Worm (Caenorhabditis elegans): Measurements from ENCODE around the gene ins-37.
A peak's percentile ranks its signal among the peaks of the same experiment; 100 is the strongest.

Gene ins-37

ce11 chrII:13813950-13814349 is 22.0 kb downstream of the ins-37 start:
- TF ChIP-seq pat-9 (tag; optimal IDR thresholded peaks at IDR 0.05), result no peak
- no peak for TF ChIP-seq ets-4 (tag; optimal IDR thresholded peaks at IDR 0.05)
- no peak for TF ChIP-seq odd-2 (tag; optimal IDR thresholded peaks at IDR 0.05)
- TF ChIP-seq hlh-30 (tag; optimal IDR thresholded peaks at IDR 0.05; ENCODE audit: insufficient read depth), result no peak
- no peak for TF ChIP-seq ceh-31 (tag; optimal IDR thresholded peaks at IDR 0.05)
- no peak for TF ChIP-seq ttx-3 (tag; optimal IDR thresholded peaks at IDR 0.05)
- no peak for TF ChIP-seq mec-3 (tag; optimal IDR thresholded peaks at IDR 0.05; ENCODE audit: borderline replicate concordance)
- no peak for TF ChIP-seq fkh-6 (tag; optimal IDR thresholded peaks at IDR 0.05)
- TF ChIP-seq pros-1 (tag; optimal IDR thresholded peaks at IDR 0.05), result no peak
- no peak for TF ChIP-seq nhr-232 (tag; optimal IDR thresholded peaks at IDR 0.05)
- no peak for TF ChIP-seq dve-1 (tag; optimal IDR thresholded peaks at IDR 0.05)
- TF ChIP-seq ceh-45 (GFP tag; IDR thresholded peaks at IDR 0.05), result no peak
- TF ChIP-seq madf-2 (tag; optimal IDR thresholded peaks at IDR 0.05), result no peak
- TF ChIP-seq npax-4 (tag; optimal IDR thresholded peaks at IDR 0.05), result no peak
- TF ChIP-seq sox-4 (tag; optimal IDR thresholded peaks at IDR 0.05), result no peak

ce11 chrII:13813413-13813812 is 22.5 kb downstream of the ins-37 start:
- TF ChIP-seq unc-42 (tag; optimal IDR thresholded peaks at IDR 0.05) (peak; percentile 81), elt-4 (tag; optimal IDR thresholded peaks at IDR 0.05) (no peak), hlh-6 (tag; optimal IDR thresholded peaks at IDR 0.05) (no peak), ahr-1 (tag; optimal IDR thresholded peaks at IDR 0.05) (no peak)

ce11 chrII:13812335-13812734 is 23.6 kb downstream of the ins-37 start:
- TF ChIP-seq unc-42 (tag; optimal IDR thresholded peaks at IDR 0.05) (peak; percentile 58), unc-86 (tag; optimal IDR thresholded peaks at IDR 0.05) (no peak)

- TF ChIP-seq lim-6 (tag; optimal IDR thresholded peaks at IDR 0.05) (no peak), pros-1 (tag; optimal IDR thresholded peaks at IDR 0.05) (no peak), ceh-31 (tag; optimal IDR thresholded peaks at IDR 0.05) (no peak), sdc-2 (tag; optimal IDR thresholded peaks at IDR 0.05) (no peak), unc-42 (tag; optimal IDR thresholded peaks at IDR 0.05) (no peak), ceh-14 (tag; optimal IDR thresholded peaks at IDR 0.05) (no peak), dve-1 (tag; optimal IDR thresholded peaks at IDR 0.05) (no peak), hlh-8 (tag; optimal IDR thresholded peaks at IDR 0.05) (no peak), hlh-15 (tag; optimal IDR thresholded peaks at IDR 0.05) (no peak), F13H6.1 (tag; optimal IDR thresholded peaks at IDR 0.05) (no peak), ceh-48 (tag; optimal IDR thresholded peaks at IDR 0.05) (no peak), sox-4 (tag; optimal IDR thresholded peaks at IDR 0.05) (no peak), unc-3 (GFP tag; conservative IDR thresholded peaks at IDR 0.05) (no peak), unc-3 (tag; optimal IDR thresholded peaks at IDR 0.05) (no peak), ets-4 (tag; optimal IDR thresholded peaks at IDR 0.05) (no peak), ceh-45 (GFP tag; IDR thresholded peaks at IDR 0.05) (no peak), ceh-6 (GFP tag; optimal IDR thresholded peaks at IDR 0.05) (no peak), pha-2 (tag; optimal IDR thresholded peaks at IDR 0.05) (no peak), odd-2 (tag; optimal IDR thresholded peaks at IDR 0.05) (no peak), K09A11.1 (tag; optimal IDR thresholded peaks at IDR 0.05; ENCODE audit: insufficient read depth) (no peak), elt-4 (tag; optimal IDR thresholded peaks at IDR 0.05) (no peak)
Measured at ce11 chrII:13806269-13806668, 29.6 kb downstream of the ins-37 start.

ce11 chrII:13796312-13796711 is 39.6 kb downstream of the ins-37 start:
- TF ChIP-seq ceh-31 (tag; optimal IDR thresholded peaks at IDR 0.05), result no peak
- no peak for TF ChIP-seq sdc-2 (tag; optimal IDR thresholded peaks at IDR 0.05)
- no peak for TF ChIP-seq unc-42 (tag; optimal IDR thresholded peaks at IDR 0.05)
- peak; percentile 94 for TF ChIP-seq dve-1 (tag; optimal IDR thresholded peaks at IDR 0.05)
- no peak for TF ChIP-seq ref-2 (tag; optimal IDR thresholded peaks at IDR 0.05)
- TF ChIP-seq unc-3 (GFP tag; conservative IDR thresholded peaks at IDR 0.05), result no peak
- no peak for TF ChIP-seq unc-3 (tag; optimal IDR thresholded peaks at IDR 0.05)
- no peak for TF ChIP-seq ceh-6 (GFP tag; optimal IDR thresholded peaks at IDR 0.05)
